Fruit fly (Drosophila melanogaster) whole organism, prepupa: ENCODE data around the gene G6P.

Experiments
- Blimp-1 ChIP-seq: fragments of 200-800 bp; sonication (Bioruptor generic); optimal IDR thresholded peaks from 3 replicates; lab custom pipeline; 2017; ENCODE audit warnings: missing biosample characterization, missing genetic modification characterization, mild to moderate bottlenecking, moderate library complexity, missing genetic modification reagents
- CG10631 ChIP-seq: fragments of 200-800 bp; sonication (Bioruptor generic); optimal IDR thresholded peaks from 2 replicates; lab custom pipeline; 2016; ENCODE audit warnings: missing biosample characterization, missing genetic modification characterization
- CG10669 ChIP-seq: fragments of 200-800 bp; sonication (Bioruptor generic); optimal IDR thresholded peaks from 3 replicates; lab custom pipeline; 2018; ENCODE audit warnings: missing biosample characterization, mild to moderate bottlenecking, missing genetic modification characterization, moderate library complexity
- CG1621 ChIP-seq: fragments of 200-800 bp; sonication (Bioruptor generic); optimal IDR thresholded peaks from 3 replicates; lab custom pipeline; 2018; ENCODE audit warnings: missing biosample characterization, mild to moderate bottlenecking, missing genetic modification characterization
- CG3032 ChIP-seq: fragments of 200-800 bp; optimal IDR thresholded peaks from 2 replicates; lab custom pipeline; 2019; ENCODE audit warnings: missing biosample characterization, mild to moderate bottlenecking, missing genetic modification characterization, moderate library complexity
- CG31627 ChIP-seq: fragments of 200-800 bp; sonication (Bioruptor generic); optimal IDR thresholded peaks from 3 replicates; lab custom pipeline; 2016; ENCODE audit warnings: missing biosample characterization, missing genetic modification characterization
- CG6163 ChIP-seq: fragments of 200-800 bp; sonication (Bioruptor generic); IDR thresholded peaks from 3 replicates; pipeline ENCODE4 v1.3.6; 2022; ENCODE audit warnings: missing biosample characterization, missing genetic modification characterization
- CG6792 ChIP-seq: fragments of 200-800 bp; sonication (Bioruptor generic); optimal IDR thresholded peaks from 3 replicates; lab custom pipeline; 2016; ENCODE audit warnings: missing biosample characterization, missing genetic modification characterization
- CG6808 ChIP-seq: fragments of 200-800 bp; sonication (Bioruptor generic); optimal IDR thresholded peaks from 3 replicates; lab custom pipeline; 2017; ENCODE audit warnings: missing biosample characterization, missing genetic modification characterization, mild to moderate bottlenecking, moderate library complexity, missing genetic modification reagents
- CG7368 ChIP-seq: fragments of 200-800 bp; sonication (Bioruptor generic); optimal IDR thresholded peaks from 3 replicates; lab custom pipeline; 2016; ENCODE audit warnings: missing biosample characterization, missing genetic modification characterization
- CG8119 ChIP-seq: fragments of 200-800 bp; sonication (Bioruptor generic); IDR thresholded peaks from 3 replicates; pipeline ENCODE4 v1.3.6; 2022; ENCODE audit warnings: missing biosample characterization, missing genetic modification characterization
- CG8319 ChIP-seq: fragments of 200-800 bp; sonication (Bioruptor generic); optimal IDR thresholded peaks from 3 replicates; lab custom pipeline; 2016; ENCODE audit warnings: missing biosample characterization, missing genetic modification characterization
- CG9139 ChIP-seq: fragments of 200-800 bp; sonication (Bioruptor generic); optimal IDR thresholded peaks from 3 replicates; lab custom pipeline; 2017; ENCODE audit warnings: missing biosample characterization, mild to moderate bottlenecking, missing genetic modification characterization
- Eip75B ChIP-seq: fragments of 200-800 bp; sonication (Bioruptor generic); optimal IDR thresholded peaks from 3 replicates; lab custom pipeline; 2016; ENCODE audit warnings: missing biosample characterization, missing genetic modification characterization
- Eip78C ChIP-seq: fragments of 200-800 bp; sonication (Bioruptor generic); peaks from one replicate; lab custom pipeline; 2016; ENCODE audit warnings: missing biosample characterization, missing genetic modification characterization
- Eip93F ChIP-seq: fragments of 200-800 bp; sonication (Bioruptor generic); optimal IDR thresholded peaks from 2 replicates; lab custom pipeline; 2016; ENCODE audit warnings: missing biosample characterization, mild to moderate bottlenecking, missing genetic modification characterization
- Ets21C ChIP-seq: fragments of 200-800 bp; sonication (Bioruptor generic); optimal IDR thresholded peaks from 3 replicates; lab custom pipeline; 2016; ENCODE audit warnings: missing biosample characterization, missing genetic modification characterization
- Gug ChIP-seq: fragments of 200-800 bp; sonication (Bioruptor generic); IDR thresholded peaks from 2 replicates; pipeline ENCODE4 v1.3.6; 2022; ENCODE audit warnings: missing biosample characterization, missing genetic modification characterization
- Hr38 ChIP-seq: sonication (Bioruptor generic); optimal IDR thresholded peaks from 2 replicates; lab custom pipeline; 2016; ENCODE audit warnings: missing biosample characterization, missing genetic modification characterization
- Hr39 ChIP-seq: fragments of 200-800 bp; sonication (Bioruptor generic); optimal IDR thresholded peaks from 2 replicates; lab custom pipeline; 2016; ENCODE audit warnings: missing biosample characterization, missing genetic modification characterization
- Hr4 ChIP-seq: fragments of 200-800 bp; sonication (Bioruptor generic); optimal IDR thresholded peaks from 3 replicates; lab custom pipeline; 2016; ENCODE audit warnings: missing biosample characterization, missing genetic modification characterization
- OdsH ChIP-seq: fragments of 200-800 bp; sonication (Bioruptor generic); optimal IDR thresholded peaks from 3 replicates; lab custom pipeline; 2016; ENCODE audit warnings: missing biosample characterization, missing genetic modification characterization
- Smox ChIP-seq: fragments of 200-800 bp; sonication (Bioruptor generic); optimal IDR thresholded peaks from 3 replicates; lab custom pipeline; 2016; ENCODE audit warnings: missing biosample characterization, missing genetic modification characterization
- Sox102F ChIP-seq: fragments of 200-800 bp; sonication (Bioruptor generic); optimal IDR thresholded peaks from 2 replicates; lab custom pipeline; 2016; ENCODE audit warnings: missing biosample characterization, mild to moderate bottlenecking, missing genetic modification characterization
- Sox14 ChIP-seq: fragments of 200-800 bp; sonication (Bioruptor generic); optimal IDR thresholded peaks from 3 replicates; lab custom pipeline; 2016; ENCODE audit warnings: missing biosample characterization, missing genetic modification characterization
- Sox15 ChIP-seq: fragments of 200-800 bp; sonication (Bioruptor generic); optimal IDR thresholded peaks from 3 replicates; lab custom pipeline; 2016; ENCODE audit warnings: missing biosample characterization, missing genetic modification characterization
- achi ChIP-seq: fragments of 200-800 bp; sonication (Bioruptor generic); optimal IDR thresholded peaks from 3 replicates; lab custom pipeline; 2016; ENCODE audit warnings: missing biosample characterization, missing genetic modification characterization
- acj6 ChIP-seq: fragments of 200-800 bp; sonication (Bioruptor generic); optimal IDR thresholded peaks from 3 replicates; lab custom pipeline; 2016; ENCODE audit warnings: missing biosample characterization, missing genetic modification characterization
- dac ChIP-seq: fragments of 200-800 bp; sonication (Bioruptor generic); optimal IDR thresholded peaks from 2 replicates; lab custom pipeline; 2017; ENCODE audit warnings: missing biosample characterization, mild to moderate bottlenecking, missing genetic modification characterization
- dsx ChIP-seq: fragments of 200-800 bp; optimal IDR thresholded peaks from 3 replicates; lab custom pipeline; 2019; ENCODE audit warnings: missing biosample characterization, mild to moderate bottlenecking, missing genetic modification characterization, moderate library complexity; ENCODE audit not compliant: poor library complexity, severe bottlenecking
- eg ChIP-seq: fragments of 200-800 bp; sonication (Bioruptor generic); IDR thresholded peaks from 3 replicates; pipeline ENCODE4 v1.3.6; 2022; ENCODE audit warnings: missing biosample characterization, missing genetic modification characterization
- esn ChIP-seq: fragments of 200-800 bp; sonication (Bioruptor generic); optimal IDR thresholded peaks from 2 replicates; lab custom pipeline; 2016; ENCODE audit warnings: missing biosample characterization, mild to moderate bottlenecking, missing genetic modification characterization, moderate library complexity
- fd59A ChIP-seq: fragments of 200-800 bp; sonication (Bioruptor generic); optimal IDR thresholded peaks from 2 replicates; lab custom pipeline; 2017; ENCODE audit warnings: missing biosample characterization, mild to moderate bottlenecking, missing genetic modification characterization, missing genetic modification reagents
- fkh ChIP-seq: fragments of 200-800 bp; sonication (Bioruptor generic); optimal IDR thresholded peaks from 3 replicates; lab custom pipeline; 2017; ENCODE audit warnings: missing biosample characterization, mild to moderate bottlenecking, missing genetic modification characterization, moderate library complexity
- net ChIP-seq: fragments of 200-800 bp; sonication (Bioruptor generic); optimal IDR thresholded peaks from 3 replicates; lab custom pipeline; 2016; ENCODE audit warnings: missing biosample characterization, missing genetic modification characterization
- pdm3 ChIP-seq: fragments of 200-800 bp; sonication (Bioruptor generic); optimal IDR thresholded peaks from 3 replicates; lab custom pipeline; 2016; ENCODE audit warnings: missing biosample characterization, missing genetic modification characterization
- topi ChIP-seq: fragments of 200-800 bp; sonication (Bioruptor generic); optimal IDR thresholded peaks from 3 replicates; lab custom pipeline; 2016; ENCODE audit warnings: missing biosample characterization, missing genetic modification characterization

Gene G6P

DNA sequence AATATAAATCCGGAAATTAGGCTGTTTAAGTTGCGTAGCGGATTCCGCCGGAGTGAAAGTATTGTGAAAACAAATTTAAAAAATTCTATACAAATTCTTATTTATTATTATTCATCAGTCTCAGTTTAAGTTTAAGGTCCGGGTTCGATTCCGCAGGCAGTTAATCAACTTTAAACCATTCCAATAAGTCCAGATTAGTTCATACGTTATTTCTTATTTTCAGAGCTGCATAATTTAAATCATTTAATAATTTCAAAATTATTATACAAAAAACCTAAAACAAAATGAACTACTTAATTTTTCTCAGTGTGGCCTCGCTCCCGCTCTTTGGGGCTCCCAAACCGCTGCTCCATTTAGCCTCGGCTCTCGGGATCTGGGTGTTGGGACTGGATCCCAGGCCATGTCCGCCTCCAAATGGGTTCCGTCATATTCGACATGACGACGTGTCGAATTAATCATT is 14.8 kb upstream of the G6P start (continued):
- peak; percentile 91 for TF ChIP-seq topi
- no peak for TF ChIP-seq Hr38
- peak; percentile 88 for TF ChIP-seq Sox15 (GFP tag; lab: Kevin White, UChicago)
- peak; percentile 71 for TF ChIP-seq Blimp-1
- TF ChIP-seq Ets21C (GFP tag; lab: Kevin White, UChicago), result peak; percentile 71
- peak; percentile 93 for TF ChIP-seq CG6792 (GFP tag; lab: Kevin White, UChicago)
- peak; percentile 92 for TF ChIP-seq CG10669 (GFP tag; lab: Kevin White, UChicago)
- peak; percentile 82 for TF ChIP-seq Gug (GFP tag; lab: Robert Waterston, UW)
- TF ChIP-seq, all 60 proteins: peak for 59

DNA sequence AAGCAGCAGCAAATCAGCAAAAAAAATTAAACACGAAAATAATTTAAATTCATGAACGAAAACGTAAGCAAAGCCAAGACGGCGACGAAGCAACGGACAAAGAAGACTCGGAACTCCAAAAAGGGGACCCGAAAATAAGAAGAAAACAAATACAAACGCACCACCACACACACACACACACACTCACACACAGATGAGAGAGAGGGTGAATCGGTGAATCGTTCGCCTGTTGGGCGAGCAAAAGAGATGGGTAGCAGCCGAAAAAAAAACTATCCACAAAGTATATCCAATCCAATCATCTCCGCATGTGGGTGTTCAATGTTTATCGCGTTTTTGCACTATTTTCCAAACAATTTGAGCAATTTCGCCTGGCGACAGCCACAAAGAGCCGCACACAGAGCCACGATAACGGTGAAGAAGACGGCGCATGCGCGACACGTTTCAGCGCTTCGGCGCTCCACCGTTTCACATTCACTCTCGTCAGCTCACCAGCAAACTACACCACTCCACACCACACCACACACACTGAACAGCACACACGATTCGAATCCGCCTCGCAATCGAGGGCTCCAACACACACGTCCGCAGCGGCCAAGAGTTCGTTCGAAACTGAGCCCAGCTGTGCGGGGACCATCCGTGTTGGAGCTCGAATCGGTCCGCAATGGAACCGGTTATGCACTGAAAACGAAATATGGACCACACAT is 14.2 kb upstream of the G6P start, which contains the start of gene Duox:
TSS of gene Duox (minus strand) at position 612 of the 704 bp plus-strand sequence.
- TF ChIP-seq Hr38, result no peak
- TF ChIP-seq Eip78C (GFP tag; lab: Kevin White, UChicago), result peak; percentile 16
- no peak for TF ChIP-seq CG7368 (GFP tag; lab: Kevin White, UChicago)
- no peak for TF ChIP-seq CG6792 (GFP tag; lab: Kevin White, UChicago)

DNA sequence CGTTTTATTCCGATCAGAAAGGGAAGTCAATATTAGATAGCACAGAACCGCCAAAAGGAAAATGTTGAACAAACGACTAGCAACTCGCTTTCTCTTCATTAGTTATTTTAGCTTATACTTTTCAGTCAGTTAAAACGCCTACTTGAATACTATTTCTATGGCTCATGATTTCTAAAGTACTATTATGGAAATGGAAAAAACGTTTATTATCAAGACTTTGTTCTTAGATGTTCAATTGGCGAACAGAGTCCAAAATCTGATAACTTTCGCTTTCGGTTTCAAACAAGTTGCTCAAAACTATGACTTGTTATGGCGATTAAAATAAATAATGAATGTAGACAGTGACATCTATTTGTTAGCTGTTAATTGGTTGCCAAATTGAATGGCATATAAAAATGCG is 9.8 kb upstream of the G6P start, which contains the start of gene CG3123:
TSS of gene CG3123 (minus strand) at position 101 of the 400 bp plus-strand sequence.
- TF ChIP-seq acj6 (GFP tag; lab: Kevin White, UChicago) (no peak), Sox15 (GFP tag; lab: Kevin White, UChicago) (no peak), esn (GFP tag; lab: Kevin White, UChicago) (no peak), CG10631 (no peak), CG7368 (GFP tag; lab: Kevin White, UChicago) (no peak), Eip75B (GFP tag; lab: Kevin White, UChicago) (no peak), Ets21C (GFP tag; lab: Kevin White, UChicago) (no peak), Sox102F (GFP tag; lab: Kevin White, UChicago) (no peak), CG9139 (GFP tag; lab: Kevin White, UChicago) (no peak), Hr4 (GFP tag; lab: Kevin White, UChicago) (no peak), CG8119 (GFP tag; lab: Robert Waterston, UW) (no peak), Eip93F (GFP tag; lab: Kevin White, UChicago) (no peak), achi (GFP tag; lab: Kevin White, UChicago) (no peak), fkh (GFP tag; lab: Kevin White, UChicago) (no peak), CG6808 (GFP tag; lab: Kevin White, UChicago) (no peak), Hr39 (GFP tag; lab: Kevin White, UChicago) (no peak), CG1621 (no peak), net (no peak), fd59A (GFP tag; lab: Kevin White, UChicago) (no peak)

DNA sequence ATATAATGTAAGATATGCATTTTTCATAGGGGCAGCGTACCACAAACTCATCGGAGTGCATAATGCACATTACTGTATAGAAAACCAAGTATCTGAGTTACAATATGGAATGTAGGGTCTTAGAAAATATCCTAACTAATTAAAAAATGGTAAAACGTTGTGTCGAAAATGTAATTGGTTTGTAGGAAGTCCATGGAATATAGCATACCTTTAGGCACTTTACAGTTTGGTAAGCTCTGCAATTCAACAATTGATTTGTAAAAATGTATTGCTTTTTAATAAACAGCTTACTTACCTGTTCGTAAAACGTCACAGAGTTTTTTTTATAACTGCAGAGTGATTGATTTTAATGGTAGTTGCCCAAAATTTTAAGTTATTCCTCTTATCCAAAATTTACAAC is 3.4 kb downstream of the G6P start, which contains the start of gene CG2964:
TSS of gene CG2964 (plus strand) at position 301 of the 400 bp plus-strand sequence.
- TF ChIP-seq eg (no peak), Sox14 (no peak), OdsH (GFP tag; lab: Kevin White, UChicago) (no peak), dsx (GFP tag; lab: Kevin White, UChicago) (no peak), CG6808 (GFP tag; lab: Kevin White, UChicago) (no peak), CG3032 (tag; lab: Kevin White, UChicago) (no peak), CG1621 (no peak), Hr38 (no peak), pdm3 (GFP tag; lab: Kevin White, UChicago) (no peak), CG8319 (GFP tag; lab: Kevin White, UChicago) (no peak), CG31627 (GFP tag; lab: Kevin White, UChicago) (no peak), dac (GFP tag; lab: Kevin White, UChicago) (no peak), Smox (GFP tag; lab: Kevin White, UChicago) (no peak), CG6163 (GFP tag; lab: Robert Waterston, UW) (no peak)
